Worm (Caenorhabditis elegans): ENCODE data around the gene srx-22.

ce11 chrV:657678-658077 is 22.1 kb upstream of the srx-22 start, which contains the start of gene srh-246:
- no peak for TF ChIP-seq klf-2 (GFP tag; conservative IDR thresholded peaks at IDR 0.05)
- TF ChIP-seq T22C8.4 (GFP tag; IDR thresholded peaks at IDR 0.05): no peak
- TF ChIP-seq ztf-23 (GFP tag; IDR thresholded peaks at IDR 0.05): no peak
